Fruit fly (Drosophila melanogaster): ENCODE measurements around the gene Cpsf6.

The Cpsf6 gene

dm6 chr3L:8360643-8361110 is 45.4 kb upstream of the Cpsf6 start, which contains the start of gene Idh:
TSS of gene Idh (minus strand) at chr3L:8360906.
- TF ChIP-seq Stat92E (GFP tag; optimal IDR thresholded peaks at IDR 0.05) (peak in 1 of 3 experiments; percentile 19), kay (GFP tag; optimal IDR thresholded peaks at IDR 0.05) (no peak), CG3838 (GFP tag; optimal IDR thresholded peaks at IDR 0.05) (no peak), cwo (GFP tag; optimal IDR thresholded peaks at IDR 0.05) (no peak), CG31224 (GFP tag; IDR thresholded peaks at IDR 0.05) (no peak), chinmo (GFP tag; IDR thresholded peaks at IDR 0.05; ENCODE audit: partially characterized antibody) (peak; percentile 80; the same call in 2 of the 4 replicates), Tbp (GFP tag; optimal IDR thresholded peaks at IDR 0.05) (no peak), D (optimal IDR thresholded peaks at IDR 0.05) (no peak), D (GFP tag; optimal IDR thresholded peaks at IDR 0.05) (no peak), Rfx (GFP tag; IDR thresholded peaks at IDR 0.05) (peak; percentile 52; the same call in 1 of the 2 replicates), unpg (GFP tag; optimal IDR thresholded peaks at IDR 0.05) (peak; percentile 21), en (GFP tag; optimal IDR thresholded peaks at IDR 0.05) (no peak), ci (GFP tag; IDR thresholded peaks at IDR 0.05) (peak; percentile 58; the same call in 2 of the 3 replicates), pzg (GFP tag; optimal IDR thresholded peaks at IDR 0.05) (peak; percentile 65), scrt (GFP tag; optimal IDR thresholded peaks at IDR 0.05) (peak; percentile 48), zen (tag; optimal IDR thresholded peaks at IDR 0.05) (no peak), jing (GFP tag; optimal IDR thresholded peaks at IDR 0.05) (no peak), HLH54F (GFP tag; optimal IDR thresholded peaks at IDR 0.05) (no peak), tio (GFP tag; optimal IDR thresholded peaks at IDR 0.05) (no peak), emc (GFP tag; optimal IDR thresholded peaks at IDR 0.05) (no peak), Awh (GFP tag; IDR thresholded peaks at IDR 0.05) (no peak), CG15269 (tag; optimal IDR thresholded peaks at IDR 0.05) (peak; percentile 34), fd64A (GFP tag; optimal IDR thresholded peaks at IDR 0.05) (no peak), NfI (GFP tag; optimal IDR thresholded peaks at IDR 0.05) (peak; percentile 31), CG7928 (GFP tag; optimal IDR thresholded peaks at IDR 0.05) (no peak), odd (GFP tag; optimal IDR thresholded peaks at IDR 0.05) (peak; percentile 29), CG43689 (GFP tag; IDR thresholded peaks at IDR 0.05) (no peak), CG11695 (GFP tag; IDR thresholded peaks at IDR 0.05) (no peak), sima (GFP tag; optimal IDR thresholded peaks at IDR 0.05) (no peak), dati (GFP tag; IDR thresholded peaks at IDR 0.05) (no peak), Lpt (GFP tag; optimal IDR thresholded peaks at IDR 0.05) (no peak), Hsf (GFP tag; optimal IDR thresholded peaks at IDR 0.05) (no peak), nom (GFP tag; optimal IDR thresholded peaks at IDR 0.05) (peak; percentile 55), CG2202 (tag; optimal IDR thresholded peaks at IDR 0.05) (no peak), CG6175 (GFP tag; IDR thresholded peaks at IDR 0.05) (no peak), oc (tag; optimal IDR thresholded peaks at IDR 0.05) (no peak), CG1602 (GFP tag; optimal IDR thresholded peaks at IDR 0.05) (no peak), jumu (GFP tag; optimal IDR thresholded peaks at IDR 0.05) (no peak), CG12391 (tag; optimal IDR thresholded peaks at IDR 0.05) (no peak), CG12155 (GFP tag; optimal IDR thresholded peaks at IDR 0.05) (no peak), CG14965 (GFP tag; optimal IDR thresholded peaks at IDR 0.05; ENCODE audit: borderline replicate concordance) (no peak), CG12236 (GFP tag; optimal IDR thresholded peaks at IDR 0.05) (no peak), Jarid2 (GFP tag; optimal IDR thresholded peaks at IDR 0.05) (peak; percentile 88), slou (GFP tag; optimal IDR thresholded peaks at IDR 0.05) (no peak), YL-1 (GFP tag; optimal IDR thresholded peaks at IDR 0.05) (peak; percentile 8), CG11093 (GFP tag; IDR thresholded peaks at IDR 0.05) (no peak), br (optimal IDR thresholded peaks at IDR 0.05) (no peak), CG5953 (GFP tag; IDR thresholded peaks at IDR 0.05) (no peak), dm (GFP tag; optimal IDR thresholded peaks at IDR 0.05) (no peak), CkIIα-i1 (GFP tag; IDR thresholded peaks at IDR 0.05) (no peak), tgo (GFP tag; IDR thresholded peaks at IDR 0.05) (no peak), trh (GFP tag; optimal IDR thresholded peaks at IDR 0.05) (no peak)

Measured in whole organism, embryonic.